Fruit fly (Drosophila melanogaster): ENCODE measurements around the gene Cftr.

The Cftr gene

dm6 chr3R:24586453-24586886 lies 42.8 kb upstream of the Cftr start (continued):
- TF ChIP-seq CG16815 (GFP tag; optimal IDR thresholded peaks at IDR 0.05) (no peak), CG31441 (GFP tag; IDR thresholded peaks at IDR 0.05) (no peak), CG9932 (GFP tag; IDR thresholded peaks at IDR 0.05) (no peak), CG16779 (GFP tag; IDR thresholded peaks at IDR 0.05) (no peak), CG6683 (GFP tag; optimal IDR thresholded peaks at IDR 0.05) (peak; percentile 42), PHDP (tag; optimal IDR thresholded peaks at IDR 0.05) (no peak), tap (tag; optimal IDR thresholded peaks at IDR 0.05) (peak; percentile 1), Usf (GFP tag; optimal IDR thresholded peaks at IDR 0.05) (no peak), CG3847 (GFP tag; IDR thresholded peaks at IDR 0.05) (no peak), CG42726 (GFP tag; IDR thresholded peaks at IDR 0.05; ENCODE audit: partially characterized antibody) (no peak), ash1 (GFP tag; optimal IDR thresholded peaks at IDR 0.05) (no peak), CG11247 (GFP tag; IDR thresholded peaks at IDR 0.05) (no peak), repo (GFP tag; optimal IDR thresholded peaks at IDR 0.05) (peak; percentile 32), Dek (tag; optimal IDR thresholded peaks at IDR 0.05) (no peak), gsb-n (tag; optimal IDR thresholded peaks at IDR 0.05) (peak; percentile 24), CG11085 (GFP tag; IDR thresholded peaks at IDR 0.05) (no peak), CG9797 (GFP tag; optimal IDR thresholded peaks at IDR 0.05) (peak; percentile 38), CG12071 (GFP tag; optimal IDR thresholded peaks at IDR 0.05) (peak; percentile 55), hkb (optimal IDR thresholded peaks at IDR 0.05) (no peak), hkb (GFP tag; IDR thresholded peaks at IDR 0.05) (no peak), kah (GFP tag; optimal IDR thresholded peaks at IDR 0.05) (no peak), sisA (GFP tag; IDR thresholded peaks at IDR 0.05) (no peak), CG9215 (GFP tag; IDR thresholded peaks at IDR 0.05) (no peak), CG6765 (GFP tag; optimal IDR thresholded peaks at IDR 0.05) (no peak), Jarid2 (GFP tag; optimal IDR thresholded peaks at IDR 0.05) (no peak), Ets65A (GFP tag) (peak; percentile 22), unpg (GFP tag; optimal IDR thresholded peaks at IDR 0.05) (no peak), CG6689 (GFP tag; IDR thresholded peaks at IDR 0.05) (no peak), Med (GFP tag) (peak; percentile 91), CG32532 (GFP tag; IDR thresholded peaks at IDR 0.05) (no peak), dmrt99B (tag; optimal IDR thresholded peaks at IDR 0.05) (no peak), Nf-YA (GFP tag; IDR thresholded peaks at IDR 0.05) (no peak), stc (GFP tag; IDR thresholded peaks at IDR 0.05) (no peak), CG8281 (tag; optimal IDR thresholded peaks at IDR 0.05) (no peak), Adf1 (GFP tag; IDR thresholded peaks at IDR 0.05) (no peak), CG2129 (GFP tag; IDR thresholded peaks at IDR 0.05; ENCODE audit: partially characterized antibody) (no peak), fd96Cb (tag; optimal IDR thresholded peaks at IDR 0.05) (no peak), CG12104 (GFP tag; optimal IDR thresholded peaks at IDR 0.05) (no peak), NK7.1 (GFP tag; optimal IDR thresholded peaks at IDR 0.05) (no peak), CG11398 (GFP tag; optimal IDR thresholded peaks at IDR 0.05) (no peak), tna (GFP tag; IDR thresholded peaks at IDR 0.05; ENCODE audit: partially characterized antibody) (no peak), CG18476 (GFP tag; optimal IDR thresholded peaks at IDR 0.05) (no peak), Hr78 (GFP tag; optimal IDR thresholded peaks at IDR 0.05) (peak in 1 of 2 experiments; percentile 72), CG2889 (GFP tag; IDR thresholded peaks at IDR 0.05) (no peak), toy (GFP tag; IDR thresholded peaks at IDR 0.05) (no peak), chn (GFP tag; optimal IDR thresholded peaks at IDR 0.05) (peak; percentile 66), CG4282 (GFP tag; optimal IDR thresholded peaks at IDR 0.05) (peak; percentile 13), Neu2 (GFP tag; optimal IDR thresholded peaks at IDR 0.05; ENCODE audit: borderline replicate concordance) (no peak), Vsx1 (GFP tag; optimal IDR thresholded peaks at IDR 0.05) (no peak), ranshi (GFP tag; IDR thresholded peaks at IDR 0.05) (no peak), CG12391 (tag; optimal IDR thresholded peaks at IDR 0.05) (no peak), schlank (tag; optimal IDR thresholded peaks at IDR 0.05) (no peak)
